Worm (Caenorhabditis elegans) whole organism, L2 larva: ENCODE measurements around the gene pptr-1.

Experiments
- R02D3.7 ChIP-seq: fragments of 150-350 bp; optimal IDR thresholded peaks from 2 replicates; lab custom pipeline; 2014; ENCODE audit warnings: missing biosample characterization, missing genetic modification characterization
- Y55F3AM.14 ChIP-seq: fragments of 200-800 bp; sonication (Bioruptor generic); optimal IDR thresholded peaks from 2 replicates; lab custom pipeline; 2018; ENCODE audit warnings: mild to moderate bottlenecking, missing genetic modification characterization, missing compliant biosample characterization
- ZK546.5 ChIP-seq: sonication (generic microtip); optimal IDR thresholded peaks from 2 replicates; lab custom pipeline; 2017; ENCODE audit warnings: missing biosample characterization, missing genetic modification characterization
- aly-2 ChIP-seq: fragments of 150-350 bp; optimal IDR thresholded peaks from 2 replicates; lab custom pipeline; 2014; ENCODE audit warnings: missing biosample characterization, missing genetic modification characterization
- ama-1 ChIP-seq: fragments of 150-350 bp; optimal IDR thresholded peaks from 2 replicates; lab custom pipeline; 2018; ENCODE audit warnings: inconsistent platforms
- blmp-1 ChIP-seq: sonication (generic microtip); optimal IDR thresholded peaks from 2 replicates; lab custom pipeline; 2017; ENCODE audit warnings: missing genetic modification characterization, mild to moderate bottlenecking, missing compliant biosample characterization, antibody characterized with exemption, moderate library complexity; ENCODE audit not compliant: insufficient read depth
- ceh-16 ChIP-seq: fragments of 150-350 bp; optimal IDR thresholded peaks from 2 replicates; lab custom pipeline; 2014; ENCODE audit warnings: missing biosample characterization, missing genetic modification characterization
- ceh-82 ChIP-seq: fragments of 150-350 bp; optimal IDR thresholded peaks from 2 replicates; lab custom pipeline; 2014; ENCODE audit warnings: missing biosample characterization, missing genetic modification characterization
- crh-2 ChIP-seq: sonication (generic microtip); optimal IDR thresholded peaks from 2 replicates; lab custom pipeline; 2017; ENCODE audit warnings: missing biosample characterization, missing genetic modification characterization
- dmd-4 ChIP-seq: sonication (generic microtip); optimal IDR thresholded peaks from 2 replicates; lab custom pipeline; 2017; ENCODE audit warnings: missing biosample characterization, missing genetic modification characterization
- egl-27 ChIP-seq: sonication (generic microtip); optimal IDR thresholded peaks from 3 replicates; lab custom pipeline; 2017; ENCODE audit warnings: missing biosample characterization, missing genetic modification reagents, missing genetic modification characterization
- elt-1 ChIP-seq: fragments of 150-350 bp; optimal IDR thresholded peaks from 2 replicates; lab custom pipeline; 2014; ENCODE audit warnings: missing biosample characterization, missing genetic modification characterization
- elt-3 ChIP-seq: sonication (generic microtip); optimal IDR thresholded peaks from 2 replicates; lab custom pipeline; 2017; ENCODE audit warnings: missing biosample characterization, missing genetic modification characterization
- fos-1 ChIP-seq: fragments of 150-350 bp; optimal IDR thresholded peaks from 2 replicates; lab custom pipeline; 2014; ENCODE audit warnings: missing biosample characterization, missing genetic modification characterization
- lin-11 ChIP-seq: fragments of 150-350 bp; sonication (generic microtip); optimal IDR thresholded peaks from 2 replicates; lab custom pipeline; 2014; ENCODE audit warnings: missing biosample characterization, missing genetic modification characterization, inconsistent platforms, mixed read lengths
- lin-13 ChIP-seq: fragments of 150-350 bp; optimal IDR thresholded peaks from 2 replicates; lab custom pipeline; 2014; ENCODE audit warnings: missing biosample characterization, missing genetic modification reagents, missing genetic modification characterization
- lin-39 ChIP-seq: fragments of 150-350 bp; optimal IDR thresholded peaks from 2 replicates; lab custom pipeline; 2014; ENCODE audit warnings: missing biosample characterization, missing genetic modification reagents, missing genetic modification characterization
- lsy-2 ChIP-seq, 2 experiments: fragments of 150-350 bp in 1 of 2; sonication (generic microtip) in 1 of 2; optimal IDR thresholded peaks; 2 replicates each; lab custom pipeline; 2014 to 2017; ENCODE audit warnings: missing biosample characterization in 2 of 2, missing genetic modification characterization in 2 of 2
- mab-5 ChIP-seq: fragments of 150-350 bp; optimal IDR thresholded peaks from 2 replicates; lab custom pipeline; 2014; ENCODE audit warnings: missing biosample characterization, missing genetic modification characterization
- mdl-1 ChIP-seq, 2 experiments: fragments of 150-350 bp in 1 of 2; sonication (generic microtip) in 1 of 2; optimal IDR thresholded peaks; 2 replicates each; lab custom pipeline; 2017; ENCODE audit warnings: missing biosample characterization in 2 of 2, missing genetic modification characterization in 2 of 2
- nhr-11 ChIP-seq: fragments of 150-350 bp; optimal IDR thresholded peaks from 2 replicates; lab custom pipeline; 2014; ENCODE audit warnings: missing biosample characterization, missing genetic modification characterization
- nhr-12 ChIP-seq: fragments of 150-350 bp; optimal IDR thresholded peaks from 2 replicates; lab custom pipeline; 2014; ENCODE audit warnings: missing biosample characterization, missing genetic modification characterization
- nhr-129 ChIP-seq: fragments of 150-350 bp; optimal IDR thresholded peaks from 2 replicates; lab custom pipeline; 2014; ENCODE audit warnings: missing biosample characterization, missing genetic modification characterization
- nhr-21 ChIP-seq: fragments of 150-350 bp; optimal IDR thresholded peaks from 2 replicates; lab custom pipeline; 2014; ENCODE audit warnings: missing biosample characterization, missing genetic modification characterization
- nhr-237 ChIP-seq: fragments of 150-350 bp; optimal IDR thresholded peaks from 2 replicates; lab custom pipeline; 2014; ENCODE audit warnings: missing biosample characterization, missing genetic modification characterization
- nhr-25 ChIP-seq: fragments of 150-350 bp; sonication (generic microtip); optimal IDR thresholded peaks from 3 replicates; lab custom pipeline; 2014; ENCODE audit warnings: missing biosample characterization, missing genetic modification characterization
- nhr-6 ChIP-seq: fragments of 150-350 bp; optimal IDR thresholded peaks from 2 replicates; lab custom pipeline; 2014; ENCODE audit warnings: missing biosample characterization, missing genetic modification characterization
- nhr-77 ChIP-seq: fragments of 150-350 bp; optimal IDR thresholded peaks from 2 replicates; lab custom pipeline; 2014; ENCODE audit warnings: missing biosample characterization, missing genetic modification characterization
- peb-1 ChIP-seq: fragments of 150-350 bp; optimal IDR thresholded peaks from 2 replicates; lab custom pipeline; 2014; ENCODE audit warnings: missing biosample characterization, missing genetic modification characterization
- sem-4 ChIP-seq: fragments of 150-350 bp; optimal IDR thresholded peaks from 2 replicates; lab custom pipeline; 2014; ENCODE audit warnings: missing biosample characterization, missing genetic modification reagents, missing genetic modification characterization
- skn-1 ChIP-seq: sonication (generic microtip); optimal IDR thresholded peaks from 2 replicates; lab custom pipeline; 2017; ENCODE audit warnings: missing biosample characterization, missing genetic modification characterization
- sma-3 ChIP-seq: sonication (generic microtip); optimal IDR thresholded peaks from 2 replicates; lab custom pipeline; 2016; ENCODE audit warnings: missing genetic modification reagents, missing genetic modification characterization, missing compliant biosample characterization
- sma-9 ChIP-seq, 2 experiments: fragments of 150-350 bp in 1 of 2; sonication (generic microtip) in 1 of 2; optimal IDR thresholded peaks; 2 replicates each; lab custom pipeline; 2014 to 2016; ENCODE audit warnings: missing genetic modification characterization in 2 of 2, mild to moderate bottlenecking in 1 of 2, missing biosample characterization in 1 of 2, missing compliant biosample characterization in 1 of 2, missing genetic modification reagents in 1 of 2, moderate library complexity in 1 of 2
- unc-55 ChIP-seq: fragments of 150-350 bp; sonication (generic microtip); optimal IDR thresholded peaks from 3 replicates; lab custom pipeline; 2014; ENCODE audit warnings: missing biosample characterization, missing genetic modification reagents, missing genetic modification characterization

pptr-1 gene

ce11 chrV:16401519-16401918 lies 44.2 kb downstream of the pptr-1 start, which contains the start of gene F13A7.14 (continued):
- TF ChIP-seq ceh-82 (tag; lab: Kevin White, UChicago) (no peak), ZK546.5 (no peak), mdl-1 (tag; optimal IDR thresholded peaks at IDR 0.05; lab: Kevin White, UChicago) (no peak), nhr-12 (tag; lab: Kevin White, UChicago) (no peak)

DNA sequence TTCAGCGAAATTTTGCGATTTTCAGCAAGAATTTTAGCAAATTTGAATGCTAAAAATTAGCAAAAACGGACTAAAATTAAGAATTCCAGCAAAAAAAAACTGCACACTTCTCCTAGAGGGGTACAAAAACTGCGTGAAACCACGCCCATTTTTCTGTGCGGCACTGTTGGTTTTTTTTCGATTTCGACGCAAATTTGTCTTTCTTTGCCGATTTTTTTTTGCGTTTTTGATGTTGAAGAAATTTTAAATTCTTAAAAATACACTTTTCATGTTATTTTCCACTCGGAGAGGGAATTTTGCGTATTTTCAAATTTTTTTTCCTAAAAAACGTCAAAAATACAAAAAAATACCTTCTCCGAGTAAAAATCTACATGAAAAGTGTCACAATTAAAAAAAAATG lies 46.7 kb downstream of the pptr-1 start, which contains the start of gene syp-1:
Gene syp-1 (plus strand): TSS at position 301 of the 400 bp plus-strand sequence.
- no peak for TF ChIP-seq ama-1
- no peak for TF ChIP-seq lin-13 (GFP tag; lab: Kevin White, UChicago)
- no peak for TF ChIP-seq lsy-2 (tag; optimal IDR thresholded peaks at IDR 0.05; lab: Kevin White, UChicago)
- TF ChIP-seq lin-39 (tag; lab: Kevin White, UChicago) = no peak
- TF ChIP-seq nhr-12 (tag; lab: Kevin White, UChicago) = no peak
- TF ChIP-seq dmd-4 (tag; lab: Kevin White, UChicago) = no peak
- TF ChIP-seq mab-5 (tag; lab: Kevin White, UChicago) = no peak
- TF ChIP-seq Y55F3AM.14 (GFP tag; lab: Kevin White, UChicago) = no peak

ce11 chrV:16405366-16405765 lies 48.0 kb downstream of the pptr-1 start:
- TF ChIP-seq peb-1 (tag; lab: Kevin White, UChicago) = no peak
- TF ChIP-seq aly-2 (tag; lab: Kevin White, UChicago) = no peak
- TF ChIP-seq elt-3 (tag; lab: Kevin White, UChicago) = no peak
- no peak for TF ChIP-seq nhr-6 (tag; lab: Kevin White, UChicago)
- no peak for TF ChIP-seq nhr-129
- TF ChIP-seq lin-13 (GFP tag; lab: Kevin White, UChicago) = no peak
- no peak for TF ChIP-seq egl-27 (tag; lab: Kevin White, UChicago)
- TF ChIP-seq elt-1 (tag; lab: Kevin White, UChicago) = no peak
- no peak for TF ChIP-seq sma-9 (GFP tag; optimal IDR thresholded peaks at IDR 0.05; lab: Kevin White, UChicago)
- TF ChIP-seq sma-9 (tag; optimal IDR thresholded peaks at IDR 0.05; lab: Kevin White, UChicago) = no peak
- no peak for TF ChIP-seq mdl-1 (tag; optimal IDR thresholded peaks at IDR 0.05; lab: Kevin White, UChicago)
- TF ChIP-seq lin-39 (tag; lab: Kevin White, UChicago) = no peak
- no peak for TF ChIP-seq fos-1
- no peak for TF ChIP-seq lin-11 (tag; lab: Kevin White, UChicago)

- TF ChIP-seq blmp-1 (no peak), R02D3.7 (no peak), sem-4 (no peak), ceh-16 (no peak), lin-39 (tag; lab: Kevin White, UChicago) (no peak), nhr-129 (no peak), peb-1 (tag; lab: Kevin White, UChicago) (no peak), nhr-25 (tag; lab: Kevin White, UChicago) (no peak), ZK546.5 (no peak), sma-3 (GFP tag; lab: Kevin White, UChicago) (no peak), nhr-237 (tag; lab: Kevin White, UChicago) (no peak), unc-55 (GFP tag; lab: Kevin White, UChicago) (no peak)
Measured at ce11 chrV:16406357-16406756, 49.0 kb downstream of the pptr-1 start.

DNA sequence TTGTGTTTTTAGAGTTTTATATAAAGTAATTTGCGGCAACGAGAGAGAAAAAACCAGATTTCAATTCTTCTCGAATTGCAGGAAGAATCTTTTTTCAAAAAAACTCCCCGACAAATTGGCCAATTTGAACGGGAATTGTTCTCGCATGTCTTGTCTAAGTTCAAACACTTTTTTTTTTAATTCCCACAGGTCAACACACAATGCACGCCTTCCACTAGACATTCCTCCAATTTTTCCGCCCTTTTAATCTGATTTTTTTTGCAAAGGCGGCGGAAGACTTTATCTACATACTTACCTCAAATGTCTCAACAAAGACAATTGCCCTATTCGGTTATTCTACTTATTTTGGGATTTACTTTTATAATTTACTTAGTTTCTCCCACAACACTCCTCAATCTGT lies 50.3 kb downstream of the pptr-1 start, which contains the start of gene F26D2.3:
Gene F26D2.3 (plus strand): TSS at position 301 of the 400 bp plus-strand sequence.
- TF ChIP-seq sem-4 (no peak), nhr-21 (tag; lab: Kevin White, UChicago) (no peak), nhr-129 (no peak), skn-1 (tag; lab: Kevin White, UChicago) (no peak)

DNA sequence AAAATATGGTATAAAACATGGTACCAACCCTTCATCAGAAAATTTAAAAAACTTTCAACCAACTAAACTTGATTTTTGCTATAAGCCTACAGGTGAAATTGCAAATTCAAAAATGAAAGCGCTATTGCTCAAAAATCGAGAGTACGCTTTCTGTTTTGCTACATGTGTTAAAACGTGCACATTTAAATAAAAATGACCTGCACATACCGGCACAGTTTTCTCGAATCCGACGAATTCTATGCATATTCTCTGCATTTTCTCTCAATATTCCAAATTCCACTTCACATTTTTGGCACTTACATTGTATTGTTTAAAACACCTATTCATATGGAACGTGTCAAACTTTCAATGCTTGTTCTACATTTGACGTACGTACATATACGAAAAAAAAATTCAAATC lies 53.2 kb downstream of the pptr-1 start, which contains the start of gene srh-145:
Gene srh-145 (plus strand): TSS at position 193 of the 400 bp plus-strand sequence.
- TF ChIP-seq nhr-11 (no peak), fos-1 (no peak), crh-2 (tag; lab: Kevin White, UChicago) (no peak), nhr-12 (tag; lab: Kevin White, UChicago) (no peak), skn-1 (tag; lab: Kevin White, UChicago) (no peak), nhr-77 (tag; lab: Kevin White, UChicago) (no peak)
